Worm (Caenorhabditis elegans) whole organism, L4/young adult: ENCODE measurements around the gene hhat-2.

Experiments used
- W03F9.2 ChIP-seq: fragments of 150-350 bp; optimal IDR thresholded peaks from 2 replicates; lab custom pipeline; 2014; ENCODE audit warnings: missing biosample characterization, missing genetic modification characterization
- dao-5 ChIP-seq: sonication (generic microtip); optimal IDR thresholded peaks from 2 replicates; lab custom pipeline; 2016; ENCODE audit warnings: missing genotype, missing genetic modification characterization, moderate library complexity, missing compliant biosample characterization
- him-1 ChIP-seq: sonication (generic microtip); optimal IDR thresholded peaks from 2 replicates; lab custom pipeline; 2016; ENCODE audit warnings: missing genotype, missing genetic modification reagents, missing genetic modification characterization, missing compliant biosample characterization

DNA sequence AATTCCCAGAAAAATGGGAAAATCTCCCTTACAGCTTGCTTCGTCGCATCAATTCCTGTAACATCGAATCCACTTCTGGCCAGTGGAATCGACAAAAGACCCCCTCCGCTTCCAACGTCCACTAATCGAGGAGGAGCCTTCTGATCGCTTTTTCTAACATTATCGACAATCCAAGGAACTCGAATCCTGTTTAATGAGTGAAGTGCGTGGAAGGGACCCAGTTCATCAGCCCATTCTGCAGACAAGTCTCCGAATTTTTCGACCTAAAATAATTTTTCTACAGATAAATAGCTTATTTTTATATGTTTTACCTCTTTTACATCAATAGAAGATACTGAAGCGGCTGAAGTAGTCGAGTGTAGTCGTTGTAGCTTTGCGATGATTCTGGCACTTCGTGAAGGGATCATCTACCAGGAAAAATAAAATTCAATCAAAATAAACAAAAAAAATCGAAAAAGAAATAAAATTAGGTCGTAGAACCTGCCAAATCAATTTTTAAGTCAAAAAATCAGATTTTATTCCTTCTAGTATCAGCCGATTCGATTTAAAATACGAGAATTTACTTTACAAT is 32.9 kb downstream of the hhat-2 start, which contains the start of gene coq-3:
- TF ChIP-seq him-1 (tag; lab: Kevin White, UChicago), result no peak
- TF ChIP-seq dao-5 (tag; lab: Kevin White, UChicago), result no peak
- TF ChIP-seq W03F9.2 (tag; lab: Kevin White, UChicago), result no peak
